Fruit fly (Drosophila melanogaster) whole organism, prepupa: ENCODE data around the gene CG8671.

Experiments
- Blimp-1 ChIP-seq: fragments of 200-800 bp; sonication (Bioruptor generic); optimal IDR thresholded peaks from 3 replicates; lab custom pipeline; 2017; ENCODE audit warnings: missing biosample characterization, missing genetic modification characterization, mild to moderate bottlenecking, moderate library complexity, missing genetic modification reagents
- CG10631 ChIP-seq: fragments of 200-800 bp; sonication (Bioruptor generic); optimal IDR thresholded peaks from 2 replicates; lab custom pipeline; 2016; ENCODE audit warnings: missing biosample characterization, missing genetic modification characterization
- CG11762 ChIP-seq: fragments of 200-800 bp; sonication (Bioruptor generic); optimal IDR thresholded peaks from 3 replicates; lab custom pipeline; 2016; ENCODE audit warnings: missing biosample characterization, missing genetic modification characterization; ENCODE audit not compliant: insufficient read depth
- CG15336 ChIP-seq: fragments of 200-800 bp; sonication (Bioruptor generic); IDR thresholded peaks from 2 replicates; pipeline ENCODE4 v1.3.6; 2022; ENCODE audit warnings: missing biosample characterization, missing genetic modification characterization
- CG1621 ChIP-seq: fragments of 200-800 bp; sonication (Bioruptor generic); optimal IDR thresholded peaks from 3 replicates; lab custom pipeline; 2018; ENCODE audit warnings: missing biosample characterization, mild to moderate bottlenecking, missing genetic modification characterization
- CG3032 ChIP-seq: fragments of 200-800 bp; optimal IDR thresholded peaks from 2 replicates; lab custom pipeline; 2019; ENCODE audit warnings: missing biosample characterization, mild to moderate bottlenecking, missing genetic modification characterization, moderate library complexity
- CG32006 ChIP-seq: fragments of 200-800 bp; sonication (Bioruptor generic); optimal IDR thresholded peaks from 3 replicates; lab custom pipeline; 2017; ENCODE audit warnings: missing biosample characterization, mild to moderate bottlenecking, missing genetic modification characterization
- CG3919 ChIP-seq: fragments of 200-800 bp; sonication (Bioruptor generic); optimal IDR thresholded peaks from 3 replicates; lab custom pipeline; 2016; ENCODE audit warnings: missing biosample characterization, missing genetic modification characterization
- CG6163 ChIP-seq: fragments of 200-800 bp; sonication (Bioruptor generic); IDR thresholded peaks from 3 replicates; pipeline ENCODE4 v1.3.6; 2022; ENCODE audit warnings: missing biosample characterization, missing genetic modification characterization
- CG6276 ChIP-seq: fragments of 200-800 bp; sonication (Bioruptor generic); optimal IDR thresholded peaks from 2 replicates; lab custom pipeline; 2017; ENCODE audit warnings: missing biosample characterization, mild to moderate bottlenecking, missing genetic modification characterization
- CG6792 ChIP-seq: fragments of 200-800 bp; sonication (Bioruptor generic); optimal IDR thresholded peaks from 3 replicates; lab custom pipeline; 2016; ENCODE audit warnings: missing biosample characterization, missing genetic modification characterization
- CG8119 ChIP-seq: fragments of 200-800 bp; sonication (Bioruptor generic); IDR thresholded peaks from 3 replicates; pipeline ENCODE4 v1.3.6; 2022; ENCODE audit warnings: missing biosample characterization, missing genetic modification characterization
- CG8319 ChIP-seq: fragments of 200-800 bp; sonication (Bioruptor generic); optimal IDR thresholded peaks from 3 replicates; lab custom pipeline; 2016; ENCODE audit warnings: missing biosample characterization, missing genetic modification characterization
- CG8632 ChIP-seq: fragments of 200-800 bp; sonication (Bioruptor generic); optimal IDR thresholded peaks from 3 replicates; lab custom pipeline; 2016; ENCODE audit warnings: missing biosample characterization, missing genetic modification characterization
- CG9139 ChIP-seq: fragments of 200-800 bp; sonication (Bioruptor generic); optimal IDR thresholded peaks from 3 replicates; lab custom pipeline; 2017; ENCODE audit warnings: missing biosample characterization, mild to moderate bottlenecking, missing genetic modification characterization
- Eip75B ChIP-seq: fragments of 200-800 bp; sonication (Bioruptor generic); optimal IDR thresholded peaks from 3 replicates; lab custom pipeline; 2016; ENCODE audit warnings: missing biosample characterization, missing genetic modification characterization
- Eip78C ChIP-seq: fragments of 200-800 bp; sonication (Bioruptor generic); peaks from one replicate; lab custom pipeline; 2016; ENCODE audit warnings: missing biosample characterization, missing genetic modification characterization
- Ets21C ChIP-seq: fragments of 200-800 bp; sonication (Bioruptor generic); optimal IDR thresholded peaks from 3 replicates; lab custom pipeline; 2016; ENCODE audit warnings: missing biosample characterization, missing genetic modification characterization
- Gug ChIP-seq: fragments of 200-800 bp; sonication (Bioruptor generic); IDR thresholded peaks from 2 replicates; pipeline ENCODE4 v1.3.6; 2022; ENCODE audit warnings: missing biosample characterization, missing genetic modification characterization
- Hr38 ChIP-seq: sonication (Bioruptor generic); optimal IDR thresholded peaks from 2 replicates; lab custom pipeline; 2016; ENCODE audit warnings: missing biosample characterization, missing genetic modification characterization
- Hr39 ChIP-seq: fragments of 200-800 bp; sonication (Bioruptor generic); optimal IDR thresholded peaks from 2 replicates; lab custom pipeline; 2016; ENCODE audit warnings: missing biosample characterization, missing genetic modification characterization
- Hr4 ChIP-seq: fragments of 200-800 bp; sonication (Bioruptor generic); optimal IDR thresholded peaks from 3 replicates; lab custom pipeline; 2016; ENCODE audit warnings: missing biosample characterization, missing genetic modification characterization
- Lpt ChIP-seq: fragments of 200-800 bp; sonication (Bioruptor generic); optimal IDR thresholded peaks from 3 replicates; lab custom pipeline; 2016; ENCODE audit warnings: missing biosample characterization, missing genetic modification characterization
- Smox ChIP-seq: fragments of 200-800 bp; sonication (Bioruptor generic); optimal IDR thresholded peaks from 3 replicates; lab custom pipeline; 2016; ENCODE audit warnings: missing biosample characterization, missing genetic modification characterization
- Sox14 ChIP-seq: fragments of 200-800 bp; sonication (Bioruptor generic); optimal IDR thresholded peaks from 3 replicates; lab custom pipeline; 2016; ENCODE audit warnings: missing biosample characterization, missing genetic modification characterization
- achi ChIP-seq: fragments of 200-800 bp; sonication (Bioruptor generic); optimal IDR thresholded peaks from 3 replicates; lab custom pipeline; 2016; ENCODE audit warnings: missing biosample characterization, missing genetic modification characterization
- cyc ChIP-seq: fragments of 200-800 bp; sonication (Bioruptor generic); optimal IDR thresholded peaks from 3 replicates; lab custom pipeline; 2016; ENCODE audit warnings: missing biosample characterization, missing genetic modification characterization
- eg ChIP-seq: fragments of 200-800 bp; sonication (Bioruptor generic); IDR thresholded peaks from 3 replicates; pipeline ENCODE4 v1.3.6; 2022; ENCODE audit warnings: missing biosample characterization, missing genetic modification characterization
- esn ChIP-seq: fragments of 200-800 bp; sonication (Bioruptor generic); optimal IDR thresholded peaks from 2 replicates; lab custom pipeline; 2016; ENCODE audit warnings: missing biosample characterization, mild to moderate bottlenecking, missing genetic modification characterization, moderate library complexity
- fd85E ChIP-seq: fragments of 200-800 bp; sonication (Bioruptor generic); optimal IDR thresholded peaks from 3 replicates; lab custom pipeline; 2016; ENCODE audit warnings: missing biosample characterization, missing genetic modification characterization
- fkh ChIP-seq: fragments of 200-800 bp; sonication (Bioruptor generic); optimal IDR thresholded peaks from 3 replicates; lab custom pipeline; 2017; ENCODE audit warnings: missing biosample characterization, mild to moderate bottlenecking, missing genetic modification characterization, moderate library complexity
- net ChIP-seq: fragments of 200-800 bp; sonication (Bioruptor generic); optimal IDR thresholded peaks from 3 replicates; lab custom pipeline; 2016; ENCODE audit warnings: missing biosample characterization, missing genetic modification characterization
- pdm3 ChIP-seq: fragments of 200-800 bp; sonication (Bioruptor generic); optimal IDR thresholded peaks from 3 replicates; lab custom pipeline; 2016; ENCODE audit warnings: missing biosample characterization, missing genetic modification characterization
- ss ChIP-seq, 2 experiments: fragments of 200-800 bp; sonication (Bioruptor generic); optimal IDR thresholded peaks; 2 replicates in 1 of 2; 3 replicates in 1 of 2; lab custom pipeline; 2017 to 2018; ENCODE audit warnings: mild to moderate bottlenecking in 2 of 2, missing biosample characterization in 2 of 2, missing genetic modification characterization in 2 of 2, moderate library complexity in 1 of 2
- topi ChIP-seq: fragments of 200-800 bp; sonication (Bioruptor generic); optimal IDR thresholded peaks from 3 replicates; lab custom pipeline; 2016; ENCODE audit warnings: missing biosample characterization, missing genetic modification characterization
- vri ChIP-seq: fragments of 200-800 bp; sonication (Bioruptor generic); optimal IDR thresholded peaks from 3 replicates; lab custom pipeline; 2016; ENCODE audit warnings: missing biosample characterization, mild to moderate bottlenecking, missing genetic modification characterization

The CG8671 gene

DNA sequence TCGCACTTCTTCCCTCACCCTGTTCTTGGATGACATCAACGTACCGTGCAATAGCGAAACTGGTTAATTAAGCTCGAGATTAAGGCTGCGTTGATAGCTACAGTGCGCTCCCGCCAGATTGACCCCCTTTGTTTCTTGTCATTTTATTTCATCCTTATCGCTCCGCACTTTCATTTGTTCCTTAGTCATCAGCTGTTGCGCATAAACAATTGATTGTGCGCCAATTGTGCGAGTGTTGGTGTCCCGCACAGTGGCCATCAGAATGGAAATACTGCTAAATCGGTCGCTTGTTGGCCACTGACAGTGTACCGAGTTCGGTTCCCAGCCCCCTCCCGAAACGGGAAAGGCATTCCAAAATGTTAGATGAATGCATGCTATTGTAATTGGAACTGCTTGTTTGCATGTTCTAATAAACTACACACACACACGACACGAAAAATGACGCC lies 43.1 kb upstream of the CG8671 start (continued):
- TF ChIP-seq Smox (no peak), CG32006 (GFP tag; lab: Kevin White, UChicago) (no peak), CG8632 (GFP tag; lab: Kevin White, UChicago) (no peak), Ets21C (GFP tag; lab: Kevin White, UChicago) (no peak), Lpt (GFP tag; lab: Kevin White, UChicago) (no peak), fd85E (no peak), CG8119 (GFP tag; lab: Robert Waterston, UW) (no peak), Hr39 (no peak)

DNA sequence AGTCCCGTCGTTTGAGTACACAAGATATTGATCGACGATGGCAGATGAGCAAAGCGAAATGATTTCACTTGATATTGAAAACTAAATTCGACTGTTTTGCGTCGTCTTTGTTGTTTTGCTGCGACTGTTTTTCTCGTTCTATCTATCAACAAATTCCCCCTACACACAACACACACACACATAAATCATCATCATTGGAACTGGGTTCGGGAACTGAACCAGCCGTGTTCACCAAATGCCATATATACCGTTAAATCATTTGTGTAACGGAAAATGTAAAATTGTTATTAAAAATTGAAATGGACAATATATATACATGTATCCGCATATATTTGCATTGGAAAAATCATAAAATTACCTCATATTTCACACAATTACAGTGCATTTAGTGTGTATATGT lies 42.4 kb upstream of the CG8671 start, which contains the start of gene Atg18b:
Gene Atg18b, minus strand, starts transcription at position 177 of the 400 bp plus-strand sequence.
- no peak for TF ChIP-seq esn (GFP tag; lab: Kevin White, UChicago)
- TF ChIP-seq Blimp-1 (GFP tag; lab: Kevin White, UChicago) = peak; percentile 33

DNA sequence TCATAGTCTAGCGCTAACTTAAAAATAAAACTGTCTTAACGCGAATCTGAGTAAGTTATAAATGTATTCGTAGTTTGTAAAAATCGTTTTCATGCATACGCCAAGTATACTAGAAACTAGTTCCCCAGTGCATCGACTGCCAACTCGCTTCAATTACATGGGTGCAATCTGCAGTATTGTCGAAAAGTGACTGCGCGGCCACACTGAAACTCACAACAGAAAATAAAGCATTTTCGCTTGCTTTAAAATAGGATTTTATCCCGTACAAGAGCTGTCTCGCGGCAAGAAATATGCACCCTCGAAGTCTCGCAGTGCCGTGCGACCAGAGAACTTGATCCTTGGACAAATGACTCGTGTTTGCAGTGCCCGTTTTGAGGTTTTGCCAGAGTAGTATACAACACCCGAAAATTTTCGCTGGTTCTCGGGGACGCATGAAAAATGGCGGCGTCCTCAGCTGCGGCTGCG lies 41.6 kb upstream of the CG8671 start, which contains the start of gene CG8677:
Gene CG8677, plus strand, starts transcription at position 199 of the 465 bp plus-strand sequence.
- TF ChIP-seq CG6163 (GFP tag; lab: Robert Waterston, UW) (0 out of 3 replicates have a peak, but pooled peaks have one; percentile 41), eg (GFP tag; lab: Robert Waterston, UW) (0 out of 3 replicates have a peak, but pooled peaks have one; percentile 17), CG11762 (GFP tag; lab: Kevin White, UChicago) (no peak), CG8119 (GFP tag; lab: Robert Waterston, UW) (no peak)

DNA sequence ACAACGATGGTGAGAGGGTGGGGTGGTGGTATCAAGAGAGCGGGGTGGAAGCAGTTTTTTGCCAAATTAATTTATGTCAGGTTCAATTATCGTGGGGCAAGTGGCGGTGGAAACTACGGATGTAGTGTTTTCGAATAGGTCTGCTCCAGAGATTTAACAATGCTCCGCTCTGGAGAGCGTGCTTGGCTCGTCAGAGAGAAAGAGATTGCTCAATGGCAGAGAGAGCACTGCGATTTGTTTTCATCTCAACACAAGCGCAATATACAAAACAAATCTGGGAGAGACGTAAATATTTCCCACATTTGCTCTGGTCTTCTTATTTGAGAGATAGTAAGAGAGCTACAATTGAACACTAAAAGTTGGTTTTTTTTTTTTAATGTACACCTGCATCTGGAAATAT lies 41.0 kb upstream of the CG8671 start:
- TF ChIP-seq CG32006 (GFP tag; lab: Kevin White, UChicago) (no peak), eg (GFP tag; lab: Robert Waterston, UW) (no peak), Sox14 (GFP tag; lab: Kevin White, UChicago) (no peak), CG15336 (GFP tag; lab: Robert Waterston, UW) (peak; percentile 48; the same call in 1 of the 2 replicates), Hr4 (no peak), CG6163 (GFP tag; lab: Robert Waterston, UW) (no peak), topi (GFP tag; lab: Kevin White, UChicago) (no peak), vri (GFP tag; lab: Kevin White, UChicago) (no peak)

DNA sequence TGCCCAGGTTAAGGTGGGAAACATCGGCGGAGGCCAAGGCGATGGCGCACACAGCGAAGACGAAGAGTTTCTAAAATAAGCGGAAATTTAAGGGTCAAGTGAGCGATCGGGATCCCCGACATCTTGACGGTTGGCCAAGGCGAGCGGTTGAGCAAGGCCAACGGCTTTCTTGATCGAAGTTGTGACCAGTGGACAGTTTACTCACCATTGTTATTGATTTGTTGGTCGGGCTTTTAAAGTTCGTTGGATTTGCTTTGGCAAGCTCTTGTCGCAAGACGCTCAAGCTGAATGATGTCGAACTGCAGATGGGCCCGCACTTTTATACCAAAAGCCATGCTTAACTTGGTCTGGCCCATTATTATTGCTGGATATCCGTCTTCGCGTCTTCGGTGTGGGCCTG lies 29.3 kb upstream of the CG8671 start:
- no peak for TF ChIP-seq CG8632 (GFP tag; lab: Kevin White, UChicago)
- TF ChIP-seq Smox = no peak
- TF ChIP-seq CG3919 = no peak
- TF ChIP-seq Hr38 (GFP tag; lab: Kevin White, UChicago) = no peak
- no peak for TF ChIP-seq cyc (GFP tag; lab: Kevin White, UChicago)
- no peak for TF ChIP-seq CG6276 (GFP tag; lab: Kevin White, UChicago)
- no peak for TF ChIP-seq pdm3 (GFP tag; lab: Kevin White, UChicago)

DNA sequence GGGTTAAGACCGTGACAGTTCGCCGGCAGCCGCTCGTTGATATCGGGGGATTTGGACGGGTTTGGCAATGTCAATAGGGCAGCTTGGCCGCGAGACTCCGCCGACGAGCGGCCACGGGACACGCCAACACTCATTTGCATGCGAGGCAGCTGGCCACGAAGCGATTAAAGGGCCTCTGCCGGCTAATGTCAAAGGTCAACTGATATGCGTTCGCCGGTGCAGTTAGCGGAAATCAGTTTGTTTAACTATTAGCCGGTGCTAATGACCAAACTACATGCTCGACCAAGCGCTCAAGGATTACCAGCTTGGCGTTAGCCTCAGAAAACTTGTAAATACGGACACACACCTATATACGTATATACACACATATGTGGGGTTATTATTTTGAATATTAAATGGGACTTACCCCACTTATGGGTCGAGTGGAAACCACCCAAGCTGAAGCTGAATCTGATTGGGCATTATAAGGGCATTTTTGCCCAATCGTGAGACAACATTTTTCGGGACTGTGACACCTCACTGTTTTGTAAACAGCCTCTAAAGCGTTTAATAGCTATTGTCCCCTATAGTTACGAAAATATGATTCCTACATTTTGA lies 28.3 kb upstream of the CG8671 start:
- TF ChIP-seq eg (GFP tag; lab: Robert Waterston, UW) (no peak), CG8319 (GFP tag; lab: Kevin White, UChicago) (no peak), Blimp-1 (GFP tag; lab: Kevin White, UChicago) (no peak), achi (GFP tag; lab: Kevin White, UChicago) (no peak), ss (GFP tag; optimal IDR thresholded peaks at IDR 0.05; lab: Kevin White, UChicago) (no peak), fkh (GFP tag; lab: Kevin White, UChicago) (no peak), vri (GFP tag; lab: Kevin White, UChicago) (no peak), Eip75B (GFP tag; lab: Kevin White, UChicago) (no peak), CG9139 (no peak), CG1621 (no peak), cyc (GFP tag; lab: Kevin White, UChicago) (no peak), CG3032 (tag; lab: Kevin White, UChicago) (no peak), net (GFP tag; lab: Kevin White, UChicago) (no peak), CG6792 (GFP tag; lab: Kevin White, UChicago) (no peak), Eip78C (GFP tag; lab: Kevin White, UChicago) (no peak), topi (GFP tag; lab: Kevin White, UChicago) (no peak), Smox (no peak), Gug (GFP tag; lab: Robert Waterston, UW) (no peak), CG10631 (no peak)
